Fruit fly (Drosophila melanogaster): Measurements from ENCODE around the gene CG12684.

The CG12684 gene

dm6 chrX:4529909-4530308, 41.8 kb downstream of the CG12684 start, which contains the start of gene CG3556 (continued):
- TF ChIP-seq CG6654 (GFP tag; optimal IDR thresholded peaks at IDR 0.05) (no peak), Drgx (GFP tag; IDR thresholded peaks at IDR 0.05) (no peak), chif (GFP tag; optimal IDR thresholded peaks at IDR 0.05) (peak in 1 of 2 experiments; percentile 64), CG15514 (GFP tag; optimal IDR thresholded peaks at IDR 0.05) (peak; percentile 78), pan (optimal IDR thresholded peaks at IDR 0.05) (no peak), pan (GFP tag; optimal IDR thresholded peaks at IDR 0.05 in 1 of 2, IDR thresholded peaks at IDR 0.05 in 1 of 2) (peak in 1 of 2 experiments; percentile 55), CG34422 (GFP tag; IDR thresholded peaks at IDR 0.05) (peak; percentile 30; the same call in 1 of the 3 replicates), Xrp1 (GFP tag; IDR thresholded peaks at IDR 0.05) (peak; percentile 71), pzg (GFP tag; optimal IDR thresholded peaks at IDR 0.05) (peak; percentile 87), Lhr (GFP tag; optimal IDR thresholded peaks at IDR 0.05) (peak; percentile 96), NfI (GFP tag; optimal IDR thresholded peaks at IDR 0.05) (peak; percentile 46), CG13775 (GFP tag; optimal IDR thresholded peaks at IDR 0.05) (peak; percentile 37), grn (GFP tag; optimal IDR thresholded peaks at IDR 0.05) (no peak), Sin3A (optimal IDR thresholded peaks at IDR 0.05) (peak; percentile 50), CG6765 (GFP tag; optimal IDR thresholded peaks at IDR 0.05) (no peak), CG3281 (GFP tag; optimal IDR thresholded peaks at IDR 0.05) (peak; percentile 98), YL-1 (GFP tag; optimal IDR thresholded peaks at IDR 0.05) (no peak), chm (GFP tag; IDR thresholded peaks at IDR 0.05) (peak; percentile 74; the same call in 1 of the 2 replicates), HHEX (GFP tag; optimal IDR thresholded peaks at IDR 0.05) (no peak), bowl (GFP tag; IDR thresholded peaks at IDR 0.05) (no peak), nmo (GFP tag; optimal IDR thresholded peaks at IDR 0.05) (peak; percentile 32), ranshi (GFP tag; IDR thresholded peaks at IDR 0.05) (0 out of 2 replicates have a peak, but pooled peaks have one; percentile 21), CG12155 (GFP tag; optimal IDR thresholded peaks at IDR 0.05) (peak; percentile 4), CG3407 (GFP tag; optimal IDR thresholded peaks at IDR 0.05) (peak; percentile 34), Taf1 (GFP tag; IDR thresholded peaks at IDR 0.05) (no peak), ERR (GFP tag; optimal IDR thresholded peaks at IDR 0.05) (no peak), bab2 (GFP tag; optimal IDR thresholded peaks at IDR 0.05) (no peak), CG10959 (GFP tag; IDR thresholded peaks at IDR 0.05) (peak; percentile 45; the same call in 1 of the 2 replicates), her (GFP tag; optimal IDR thresholded peaks at IDR 0.05) (peak; percentile 36), tap (tag; optimal IDR thresholded peaks at IDR 0.05) (no peak), Gsc (GFP tag; IDR thresholded peaks at IDR 0.05) (no peak), CG1647 (GFP tag; optimal IDR thresholded peaks at IDR 0.05) (no peak), kah (GFP tag; optimal IDR thresholded peaks at IDR 0.05) (no peak), amos (GFP tag; IDR thresholded peaks at IDR 0.05; ENCODE audit: partially characterized antibody) (peak; percentile 55; the same call in 1 of the 2 replicates), eve (GFP tag; optimal IDR thresholded peaks at IDR 0.05) (no peak), CG17385 (GFP tag; optimal IDR thresholded peaks at IDR 0.05) (no peak), Nf-YB (GFP tag; optimal IDR thresholded peaks at IDR 0.05) (peak; percentile 22), HLH54F (GFP tag; optimal IDR thresholded peaks at IDR 0.05) (no peak), CG3726 (GFP tag; IDR thresholded peaks at IDR 0.05) (no peak), esg (GFP tag; conservative IDR thresholded peaks at IDR 0.05) (0 out of 2 replicates have a peak, but pooled peaks have one; percentile 5), caup (GFP tag; optimal IDR thresholded peaks at IDR 0.05; ENCODE audit: severe bottlenecking) (peak; percentile 52), gem (tag; optimal IDR thresholded peaks at IDR 0.05) (no peak), CG9876 (GFP tag; optimal IDR thresholded peaks at IDR 0.05) (peak; percentile 46), CG1024 (GFP tag; IDR thresholded peaks at IDR 0.05) (no peak), abd-A (tag; optimal IDR thresholded peaks at IDR 0.05) (no peak), Sox102F (GFP tag; optimal IDR thresholded peaks at IDR 0.05) (no peak), oc (tag; optimal IDR thresholded peaks at IDR 0.05) (no peak), Dad (GFP tag; optimal IDR thresholded peaks at IDR 0.05) (no peak), jumu (GFP tag; optimal IDR thresholded peaks at IDR 0.05) (peak; percentile 17), lov (optimal IDR thresholded peaks at IDR 0.05) (no peak), lov (GFP tag; IDR thresholded peaks at IDR 0.05) (peak; percentile 83; the same call in 2 of the 3 replicates), psq (GFP tag; optimal IDR thresholded peaks at IDR 0.05) (no peak)

Measured in whole organism, embryonic.